Worm (Caenorhabditis elegans): ENCODE results near the gene D2045.5.
A peak's percentile ranks its signal among the peaks of the same experiment; 100 is the strongest.

The D2045.5 gene

DNA sequence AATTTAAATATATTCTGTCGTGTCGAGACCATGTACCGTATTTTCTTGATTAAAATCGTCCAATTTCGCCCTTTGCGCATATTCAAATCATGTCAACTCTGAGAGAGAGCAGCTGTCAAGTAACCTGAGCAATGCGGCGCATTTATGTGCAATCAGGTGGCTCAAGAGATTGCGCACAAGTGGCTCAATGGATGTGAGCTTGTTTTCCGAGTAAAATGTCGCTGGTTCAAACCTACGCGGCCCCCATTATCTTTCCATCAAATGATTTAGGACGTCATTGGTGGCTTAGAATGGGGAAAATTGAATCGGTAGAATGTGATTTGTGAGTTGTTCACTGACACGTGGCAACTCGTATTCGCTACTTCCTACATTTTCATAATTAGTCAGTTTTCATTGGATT lies 37.3 kb downstream of the D2045.5 start:
- TF ChIP-seq hlh-17 (GFP tag; optimal IDR thresholded peaks at IDR 0.05; ENCODE audit: borderline replicate concordance) (no peak), fkh-10 (GFP tag; optimal IDR thresholded peaks at IDR 0.05) (no peak), elt-3 (tag; optimal IDR thresholded peaks at IDR 0.05) (no peak), isw-1 (GFP tag; IDR thresholded peaks at IDR 0.05) (peak; percentile 8; the same call in 1 of the 2 replicates), unc-30 (tag; optimal IDR thresholded peaks at IDR 0.05) (no peak), rnt-1 (tag; optimal IDR thresholded peaks at IDR 0.05) (peak; percentile 78), nhr-11 (tag; optimal IDR thresholded peaks at IDR 0.05) (no peak), pqm-1 (tag; optimal IDR thresholded peaks at IDR 0.05) (no peak), lin-35 (GFP tag; optimal IDR thresholded peaks at IDR 0.05) (peak in 1 of 2 experiments; percentile 2), fos-1 (tag; optimal IDR thresholded peaks at IDR 0.05) (no peak), alr-1 (tag; optimal IDR thresholded peaks at IDR 0.05; ENCODE audit: borderline replicate concordance) (no peak), mab-9 (GFP tag; IDR thresholded peaks at IDR 0.05) (no peak), ceh-88 (GFP tag; IDR thresholded peaks at IDR 0.05) (no peak), egl-27 (tag; optimal IDR thresholded peaks at IDR 0.05) (no peak), ces-1 (GFP tag; optimal IDR thresholded peaks at IDR 0.05) (no peak), fkh-8 (tag; optimal IDR thresholded peaks at IDR 0.05) (peak; percentile 83), sup-37 (GFP tag; optimal IDR thresholded peaks at IDR 0.05) (no peak), nhr-28 (tag; optimal IDR thresholded peaks at IDR 0.05) (no peak), nhr-19 (GFP tag; conservative IDR thresholded peaks at IDR 0.05) (peak; percentile 44), nhr-76 (tag; optimal IDR thresholded peaks at IDR 0.05) (no peak), sox-4 (tag; optimal IDR thresholded peaks at IDR 0.05) (peak; percentile 11), hlh-4 (tag; optimal IDR thresholded peaks at IDR 0.05) (no peak), mep-1 (tag; optimal IDR thresholded peaks at IDR 0.05) (no peak), egl-13 (tag; optimal IDR thresholded peaks at IDR 0.05) (no peak), lin-39 (tag; optimal IDR thresholded peaks at IDR 0.05) (no peak), hpl-2 (GFP tag; optimal IDR thresholded peaks at IDR 0.05) (no peak), ets-5 (GFP tag; IDR thresholded peaks at IDR 0.05) (no peak), irx-1 (tag; optimal IDR thresholded peaks at IDR 0.05) (peak; percentile 15), vab-15 (tag; optimal IDR thresholded peaks at IDR 0.05) (no peak), ceh-63 (GFP tag; optimal IDR thresholded peaks at IDR 0.05) (no peak), elt-2 (tag; optimal IDR thresholded peaks at IDR 0.05) (no peak), efl-1 (optimal IDR thresholded peaks at IDR 0.05) (peak; percentile 6 to 36), efl-1 (GFP tag; optimal IDR thresholded peaks at IDR 0.05 in 1 of 2) (peak; percentile 26 to 93), unc-130 (tag; optimal IDR thresholded peaks at IDR 0.05) (no peak), mdl-1 (tag; optimal IDR thresholded peaks at IDR 0.05) (peak in 1 of 2 experiments; percentile 21), lsy-2 (tag; optimal IDR thresholded peaks at IDR 0.05) (peak; percentile 7 to 55), swsn-7 (tag; optimal IDR thresholded peaks at IDR 0.05) (peak; percentile 55), ceh-82 (tag; optimal IDR thresholded peaks at IDR 0.05) (peak in 2 of 3 experiments; percentile 13 to 22), sptf-1 (tag; optimal IDR thresholded peaks at IDR 0.05) (no peak), nhr-71 (tag; optimal IDR thresholded peaks at IDR 0.05) (peak; percentile 64), lin-14 (GFP tag; optimal IDR thresholded peaks at IDR 0.05) (no peak), tlp-1 (tag; optimal IDR thresholded peaks at IDR 0.05) (no peak), lin-15B (tag; optimal IDR thresholded peaks at IDR 0.05) (no peak), C34B4.2 (tag; optimal IDR thresholded peaks at IDR 0.05) (no peak), unc-62 (GFP tag; optimal IDR thresholded peaks at IDR 0.05) (no peak), unc-86 (tag; optimal IDR thresholded peaks at IDR 0.05) (no peak), dsc-1 (tag; optimal IDR thresholded peaks at IDR 0.05) (peak; percentile 45), nhr-47 (tag; optimal IDR thresholded peaks at IDR 0.05) (peak; percentile 70), grh-1 (GFP tag; IDR thresholded peaks at IDR 0.05) (no peak), skn-1 (tag; optimal IDR thresholded peaks at IDR 0.05) (no peak), efl-3 (GFP tag; optimal IDR thresholded peaks at IDR 0.05) (no peak), nhr-20 (tag; optimal IDR thresholded peaks at IDR 0.05) (peak; percentile 22), nhr-90 (tag; optimal IDR thresholded peaks at IDR 0.05; ENCODE audit: poor library complexity) (no peak), nhr-85 (tag) (no peak)

Measured in whole organism, L1 larva.